Worm (Caenorhabditis elegans): ENCODE data around the gene F09E5.11.

DNA sequence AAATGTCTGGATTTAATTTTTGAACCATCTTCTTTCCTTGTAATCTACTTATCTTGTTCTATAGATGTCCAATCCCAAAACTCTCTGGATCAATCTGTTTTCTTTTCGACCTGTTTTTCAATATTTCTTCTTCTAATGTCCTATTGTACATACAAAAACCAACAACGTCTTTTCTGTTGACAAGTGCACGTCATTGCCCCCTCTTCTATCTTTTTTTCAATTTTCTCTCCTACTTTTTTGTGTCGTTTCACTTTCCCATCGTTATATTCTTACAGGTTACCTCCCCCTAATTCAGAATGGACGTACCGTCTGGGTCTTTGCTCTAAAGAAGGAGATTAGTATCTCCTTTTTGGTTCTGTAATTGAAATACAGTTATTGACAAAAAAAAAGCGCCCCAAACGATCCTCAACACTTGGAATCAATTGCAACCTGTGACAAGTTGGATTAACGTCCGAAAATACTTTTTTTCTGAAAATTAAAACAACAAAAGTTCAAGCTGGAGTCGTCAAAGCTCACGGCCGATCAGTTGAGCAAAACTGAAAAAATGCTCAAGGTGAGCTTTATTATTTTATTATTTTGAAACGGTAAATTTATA is 35.2 kb downstream of the F09E5.11 start, which contains the start of gene vhp-1:
- TF ChIP-seq somi-1 (GFP tag; optimal IDR thresholded peaks at IDR 0.05) (no peak), F39B2.1 (GFP tag; IDR thresholded peaks at IDR 0.05) (no peak), zfh-2 (GFP tag; conservative IDR thresholded peaks at IDR 0.05) (no peak), nfya-1 (tag; optimal IDR thresholded peaks at IDR 0.05; ENCODE audit: borderline replicate concordance, insufficient read depth) (no peak), cebp-1 (GFP tag; IDR thresholded peaks at IDR 0.05) (no peak), cebp-1 (tag; optimal IDR thresholded peaks at IDR 0.05) (no peak)

Measured in whole organism, young adult.